Worm (Caenorhabditis elegans): ENCODE measurements around the gene slc-36.5.
"Not testable (repeated sequence)": the region's sequence is repeated elsewhere in the genome, so short reads cannot be mapped to it uniquely, and the experiment has no call there.

Gene slc-36.5

ce11 chrII:6915875-6916274, 39.0 kb upstream of the slc-36.5 start, which contains the start of gene B0252.8:
Gene B0252.8, plus strand, starts transcription at chrII:6916166.
- TF ChIP-seq ces-1 (GFP tag; optimal IDR thresholded peaks at IDR 0.05) (peak; percentile 13), mls-2 (tag; optimal IDR thresholded peaks at IDR 0.05) (no peak)

- TF ChIP-seq cnd-1 (tag; optimal IDR thresholded peaks at IDR 0.05) = peak; percentile 62
- TF ChIP-seq lin-32 (GFP tag; optimal IDR thresholded peaks at IDR 0.05) = peak; percentile 30
- TF ChIP-seq bed-3 (GFP tag; optimal IDR thresholded peaks at IDR 0.05) = no peak
- TF ChIP-seq elt-1 (tag; optimal IDR thresholded peaks at IDR 0.05; ENCODE audit: borderline replicate concordance, insufficient read depth) = no peak
- peak; percentile 37 for TF ChIP-seq ces-1 (GFP tag; optimal IDR thresholded peaks at IDR 0.05)
- TF ChIP-seq M03D4.4 (tag; optimal IDR thresholded peaks at IDR 0.05) = no peak
- TF ChIP-seq mep-1 (tag; optimal IDR thresholded peaks at IDR 0.05) = peak; percentile 13
Measured at ce11 chrII:6913309-6913708, 36.5 kb upstream of the slc-36.5 start, which contains the start of gene cyn-10. Gene cyn-10, minus strand, starts transcription at chrII:6913365.

- TF ChIP-seq ceh-43 (GFP tag; optimal IDR thresholded peaks at IDR 0.05) (no peak), nhr-2 (tag; optimal IDR thresholded peaks at IDR 0.05) (no peak), ces-1 (GFP tag; optimal IDR thresholded peaks at IDR 0.05) (no peak), hlh-1 (tag; optimal IDR thresholded peaks at IDR 0.05) (no peak), nhr-76 (tag; optimal IDR thresholded peaks at IDR 0.05) (no peak), nhr-237 (tag; optimal IDR thresholded peaks at IDR 0.05) (no peak), bed-3 (GFP tag; optimal IDR thresholded peaks at IDR 0.05) (no peak), ham-2 (GFP tag; optimal IDR thresholded peaks at IDR 0.05) (no peak), unc-39 (tag; optimal IDR thresholded peaks at IDR 0.05) (no peak), nhr-28 (tag; optimal IDR thresholded peaks at IDR 0.05) (no peak), flh-1 (GFP tag; optimal IDR thresholded peaks at IDR 0.05) (no peak)
Measured at ce11 chrII:6909568-6910122, 32.8 kb upstream of the slc-36.5 start, which contains the start of gene asm-1. Gene asm-1, plus strand, starts transcription at chrII:6910072.

ce11 chrII:6908689-6909088, 31.8 kb upstream of the slc-36.5 start:
- TF ChIP-seq nhr-12 (tag; optimal IDR thresholded peaks at IDR 0.05) = no peak
- TF ChIP-seq sptf-1 (tag; optimal IDR thresholded peaks at IDR 0.05) = no peak
- TF ChIP-seq blmp-1 (tag; optimal IDR thresholded peaks at IDR 0.05) = no peak
- TF ChIP-seq tbx-8 (GFP tag; optimal IDR thresholded peaks at IDR 0.05) = no peak
- no peak for TF ChIP-seq ham-2 (GFP tag; optimal IDR thresholded peaks at IDR 0.05)

ce11 chrII:6907657-6908056, 30.8 kb upstream of the slc-36.5 start, which contains the start of gene B0252.3:
Gene B0252.3, minus strand, starts transcription at chrII:6907757.
- not testable (repeated sequence) for TF ChIP-seq zip-8 (tag; optimal IDR thresholded peaks at IDR 0.05); hlh-1 (tag; optimal IDR thresholded peaks at IDR 0.05); drap-1 (GFP tag; optimal IDR thresholded peaks at IDR 0.05)

ce11 chrII:6901795-6902194, 24.9 kb upstream of the slc-36.5 start, which contains the start of gene psmd-9:
Gene psmd-9, plus strand, starts transcription at chrII:6902095.
- no peak for TF ChIP-seq M03D4.4 (tag; optimal IDR thresholded peaks at IDR 0.05)
- TF ChIP-seq unc-62 (GFP tag; optimal IDR thresholded peaks at IDR 0.05) = no peak
- no peak for TF ChIP-seq mls-2 (tag; optimal IDR thresholded peaks at IDR 0.05)
- TF ChIP-seq nhr-28 (tag; optimal IDR thresholded peaks at IDR 0.05) = no peak
- no peak for TF ChIP-seq flh-1 (GFP tag; optimal IDR thresholded peaks at IDR 0.05)
- TF ChIP-seq elt-1 (tag; optimal IDR thresholded peaks at IDR 0.05; ENCODE audit: borderline replicate concordance, insufficient read depth) = no peak
- TF ChIP-seq nhr-237 (tag; optimal IDR thresholded peaks at IDR 0.05) = no peak
- no peak for TF ChIP-seq elt-3 (tag; optimal IDR thresholded peaks at IDR 0.05)
- TF ChIP-seq nhr-76 (tag; optimal IDR thresholded peaks at IDR 0.05) = no peak
- TF ChIP-seq ztf-11 (tag; optimal IDR thresholded peaks at IDR 0.05) = no peak
- TF ChIP-seq ceh-39 (tag; optimal IDR thresholded peaks at IDR 0.05) = no peak
- no peak for TF ChIP-seq blmp-1 (tag; optimal IDR thresholded peaks at IDR 0.05)
- no peak for TF ChIP-seq mab-5 (tag; optimal IDR thresholded peaks at IDR 0.05)
- TF ChIP-seq snpc-4 (tag; optimal IDR thresholded peaks at IDR 0.05) = no peak
- no peak for TF ChIP-seq sptf-1 (tag; optimal IDR thresholded peaks at IDR 0.05)
